Worm (Caenorhabditis elegans): ENCODE measurements around the gene nhr-147.
A peak's percentile ranks its signal among the peaks of the same experiment; 100 is the strongest.
"Not testable (repeated sequence)": the region's sequence is repeated elsewhere in the genome, so short reads cannot be mapped to it uniquely, and the experiment has no call there.

nhr-147 gene

ce11 chrV:7328092-7328491, 17.5 kb upstream of the nhr-147 start, which contains the start of gene clec-7:
TSS of gene clec-7 (plus strand) at chrV:7328392.
- no peak for TF ChIP-seq ets-5 (GFP tag; IDR thresholded peaks at IDR 0.05)
- TF ChIP-seq elt-2 (tag; optimal IDR thresholded peaks at IDR 0.05), result no peak
- TF ChIP-seq Y116A8C.19 (tag; optimal IDR thresholded peaks at IDR 0.05; ENCODE audit: borderline replicate concordance), result no peak
- TF ChIP-seq lin-35 (GFP tag; optimal IDR thresholded peaks at IDR 0.05), result no peak
- TF ChIP-seq egl-13 (tag; optimal IDR thresholded peaks at IDR 0.05), result no peak

ce11 chrV:7330868-7331267, 14.7 kb upstream of the nhr-147 start, which contains the start of gene F10G2.2:
TSS of gene F10G2.2 (plus strand) at chrV:7331168.
- TF ChIP-seq mdl-1 (tag; optimal IDR thresholded peaks at IDR 0.05) (no peak), ces-1 (GFP tag; optimal IDR thresholded peaks at IDR 0.05) (no peak)

- TF ChIP-seq mab-9 (GFP tag; IDR thresholded peaks at IDR 0.05) (no peak), vab-15 (tag; optimal IDR thresholded peaks at IDR 0.05) (no peak), ceh-8 (GFP tag; optimal IDR thresholded peaks at IDR 0.05) (no peak), fos-1 (tag; optimal IDR thresholded peaks at IDR 0.05) (no peak), dsc-1 (tag; optimal IDR thresholded peaks at IDR 0.05) (no peak), jun-1 (tag; optimal IDR thresholded peaks at IDR 0.05) (no peak), hlh-4 (tag; optimal IDR thresholded peaks at IDR 0.05) (no peak), rnt-1 (tag; optimal IDR thresholded peaks at IDR 0.05) (no peak), egl-27 (tag; optimal IDR thresholded peaks at IDR 0.05) (no peak), pag-3 (tag; optimal IDR thresholded peaks at IDR 0.05; ENCODE audit: borderline replicate concordance, insufficient read depth) (no peak), C04F5.9 (tag; optimal IDR thresholded peaks at IDR 0.05) (no peak), lin-14 (GFP tag; optimal IDR thresholded peaks at IDR 0.05) (no peak), unc-62 (GFP tag; optimal IDR thresholded peaks at IDR 0.05) (no peak)
These were observed 13.3 kb upstream of the nhr-147 start, which contains the start of gene F10G2.1 for ce11 chrV:7332253-7332652. TSS of gene F10G2.1 (plus strand) at chrV:7332553.

- TF ChIP-seq tlp-1, tbx-2, lin-39 (tag; optimal IDR thresholded peaks at IDR 0.05): not testable (repeated sequence)
These were observed 8.4 kb upstream of the nhr-147 start, which contains the start of gene F10G2.7 for ce11 chrV:7337218-7337617. TSS of gene F10G2.7 (minus strand) at chrV:7337318.

ce11 chrV:7339831-7340230, 5.8 kb upstream of the nhr-147 start, which contains the start of gene srh-187:
TSS of gene srh-187 (minus strand) at chrV:7339931.
- TF ChIP-seq ces-1 (GFP tag; optimal IDR thresholded peaks at IDR 0.05), result no peak
- no peak for TF ChIP-seq tbx-2 (tag; optimal IDR thresholded peaks at IDR 0.05)
- no peak for TF ChIP-seq grh-1 (GFP tag; IDR thresholded peaks at IDR 0.05)
- TF ChIP-seq lin-15B (tag; optimal IDR thresholded peaks at IDR 0.05), result no peak
- TF ChIP-seq ztf-4 (tag; optimal IDR thresholded peaks at IDR 0.05), result no peak
- TF ChIP-seq nhr-12 (tag; optimal IDR thresholded peaks at IDR 0.05), result no peak
- no peak for TF ChIP-seq egl-13 (tag; optimal IDR thresholded peaks at IDR 0.05)
- TF ChIP-seq C16A3.4 (tag; optimal IDR thresholded peaks at IDR 0.05), result no peak
- TF ChIP-seq jun-1 (tag; optimal IDR thresholded peaks at IDR 0.05), result no peak
- TF ChIP-seq egl-27 (tag; optimal IDR thresholded peaks at IDR 0.05), result no peak
- no peak for TF ChIP-seq blmp-1 (tag; optimal IDR thresholded peaks at IDR 0.05)
- no peak for TF ChIP-seq pag-3 (tag; optimal IDR thresholded peaks at IDR 0.05; ENCODE audit: borderline replicate concordance, insufficient read depth)
- TF ChIP-seq elt-3 (tag; optimal IDR thresholded peaks at IDR 0.05), result no peak
- TF ChIP-seq C34B4.2 (tag; optimal IDR thresholded peaks at IDR 0.05), result no peak

- TF ChIP-seq ceh-88 (GFP tag; IDR thresholded peaks at IDR 0.05), result no peak
- TF ChIP-seq blmp-1 (tag; optimal IDR thresholded peaks at IDR 0.05), result peak; percentile 2
These were observed 3.7 kb upstream of the nhr-147 start, which contains the start of the genes nhr-263 and nhr-148 for ce11 chrV:7341942-7342341. TSS of gene nhr-263 (minus strand) at chrV:7342042. TSS of gene nhr-148 (plus strand) at chrV:7342156.
